Fruit fly (Drosophila melanogaster): ENCODE data around the gene Hsp83.

dm6 chr3L:3223390-3223914 is 30.7 kb downstream of the Hsp83 start:
- TF ChIP-seq psq (GFP tag; optimal IDR thresholded peaks at IDR 0.05) = no peak
- TF ChIP-seq woc (GFP tag; optimal IDR thresholded peaks at IDR 0.05) = no peak
- no peak for TF ChIP-seq HLH106 (tag; optimal IDR thresholded peaks at IDR 0.05)
- no peak for TF ChIP-seq Myc (optimal IDR thresholded peaks at IDR 0.05)
- TF ChIP-seq Hr78 (GFP tag; optimal IDR thresholded peaks at IDR 0.05) = no peak
- no peak for TF ChIP-seq dmrt93B (GFP tag; optimal IDR thresholded peaks at IDR 0.05)
- TF ChIP-seq pan (optimal IDR thresholded peaks at IDR 0.05) = no peak
- no peak for TF ChIP-seq rgr (GFP tag; optimal IDR thresholded peaks at IDR 0.05)
- TF ChIP-seq h (GFP tag; optimal IDR thresholded peaks at IDR 0.05) = no peak
- no peak for TF ChIP-seq Sp1 (GFP tag; optimal IDR thresholded peaks at IDR 0.05)
- no peak for TF ChIP-seq Hnf4 (GFP tag; optimal IDR thresholded peaks at IDR 0.05)
- no peak for TF ChIP-seq OdsH (GFP tag; optimal IDR thresholded peaks at IDR 0.05)
- no peak for TF ChIP-seq foxo (GFP tag; optimal IDR thresholded peaks at IDR 0.05)
